Worm (Caenorhabditis elegans) whole organism, young adult: ENCODE results near the gene C02B4.3.

ENCODE experiments used
- hsf-1 ChIP-seq: fragments of 200-800 bp; sonication (Bioruptor generic); IDR thresholded peaks from 2 replicates; pipeline ENCODE4 v1.3.6; 2022; ENCODE audit warnings: missing genetic modification reagents, missing genetic modification characterization, missing compliant biosample characterization
- snpc-1.1 ChIP-seq: sonication (generic microtip); optimal IDR thresholded peaks from 2 replicates; lab custom pipeline; 2017; ENCODE audit warnings: missing genetic modification characterization, mild to moderate bottlenecking, missing compliant biosample characterization, antibody characterized with exemption, moderate library complexity, missing genotype, missing genetic modification reagents; ENCODE audit not compliant: insufficient read depth
- ztf-25 ChIP-seq: fragments of 200-800 bp; sonication (Bioruptor generic); IDR thresholded peaks from 2 replicates; pipeline ENCODE4 v1.3.6; 2022; ENCODE audit warnings: missing genetic modification reagents, missing genetic modification characterization, missing compliant biosample characterization

DNA sequence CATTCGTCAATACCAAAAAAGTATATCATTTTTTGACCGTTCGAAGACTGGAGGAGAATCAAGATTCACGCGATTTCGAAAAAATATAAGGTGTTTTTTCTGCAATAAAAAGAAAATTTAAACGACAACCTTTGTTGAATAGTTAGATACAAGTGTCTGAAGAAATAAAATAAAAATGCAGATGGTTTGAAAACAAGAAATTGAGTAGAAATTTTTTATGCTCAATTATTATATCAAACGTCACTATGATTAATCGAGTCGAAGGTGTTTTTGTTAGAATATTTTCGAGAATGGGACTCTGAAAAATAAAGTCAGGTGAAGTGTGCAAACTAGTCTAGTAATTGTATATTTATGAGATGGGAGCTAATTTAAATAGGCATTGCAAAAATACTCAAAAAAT lies 19.2 kb downstream of the C02B4.3 start, which contains the start of gene R09A8.5:
- TF ChIP-seq ztf-25 (GFP tag; lab: Robert Waterston, UW) (no peak), snpc-1.1 (no peak), hsf-1 (GFP tag; lab: Robert Waterston, UW) (no peak)
